Worm (Caenorhabditis elegans) whole organism, L4 larva: ENCODE measurements around the gene F52H2.3.

ENCODE experiments used
- F10B5.3 ChIP-seq: sonication (generic microtip); optimal IDR thresholded peaks from 2 replicates; lab custom pipeline; 2016; ENCODE audit warnings: mild to moderate bottlenecking, missing genetic modification characterization, missing compliant biosample characterization
- F26F4.8 ChIP-seq: fragments of 200-800 bp; sonication (Bioruptor generic); conservative IDR thresholded peaks from 2 replicates; pipeline ENCODE4 v1.3.6; 2022; ENCODE audit warnings: missing genetic modification characterization, missing compliant biosample characterization
- F49E8.2 ChIP-seq: sonication (generic microtip); optimal IDR thresholded peaks from 2 replicates; lab custom pipeline; 2016; ENCODE audit warnings: missing compliant biosample characterization, mild to moderate bottlenecking, missing genetic modification characterization, borderline replicate concordance
- R02D3.7 ChIP-seq: fragments of 150-350 bp; sonication (generic microtip); optimal IDR thresholded peaks from 3 replicates; lab custom pipeline; 2014; ENCODE audit warnings: missing biosample characterization, missing genetic modification characterization
- T20F7.1 ChIP-seq: fragments of 200-800 bp; sonication (Bioruptor generic); optimal IDR thresholded peaks from 2 replicates; lab custom pipeline; 2018; ENCODE audit warnings: mild to moderate bottlenecking, missing genetic modification characterization, missing compliant biosample characterization
- T26A8.4 ChIP-seq: fragments of 200-800 bp; sonication (Bioruptor generic); IDR thresholded peaks from 2 replicates; pipeline ENCODE4 v1.3.6; 2022; ENCODE audit warnings: missing genetic modification characterization, missing compliant biosample characterization
- ZK337.2 ChIP-seq: fragments of 200-800 bp; sonication (Bioruptor generic); IDR thresholded peaks from 2 replicates; pipeline ENCODE4 v1.3.6; 2022; ENCODE audit warnings: missing genetic modification reagents, missing genetic modification characterization, missing compliant biosample characterization
- aha-1 ChIP-seq: fragments of 150-350 bp; peaks from one replicate; lab custom pipeline; 2014; ENCODE audit warnings: missing biosample characterization, missing genetic modification characterization
- ama-1 ChIP-seq: fragments of 150-350 bp; optimal IDR thresholded peaks from 2 replicates; lab custom pipeline; 2014; ENCODE audit warnings: inconsistent platforms, mixed read lengths
- attf-4 ChIP-seq: sonication (generic microtip); optimal IDR thresholded peaks from 3 replicates; lab custom pipeline; 2017; ENCODE audit warnings: missing biosample characterization, missing genetic modification characterization
- ceh-28 ChIP-seq: fragments of 150-350 bp; optimal IDR thresholded peaks from 2 replicates; lab custom pipeline; 2014; ENCODE audit warnings: missing biosample characterization, missing genetic modification reagents, missing genetic modification characterization
- ceh-32 ChIP-seq: sonication (generic microtip); optimal IDR thresholded peaks from 2 replicates; lab custom pipeline; 2016; ENCODE audit warnings: mild to moderate bottlenecking, missing genetic modification characterization, missing compliant biosample characterization; ENCODE audit not compliant: poor library complexity
- ceh-44 ChIP-seq: fragments of 200-800 bp; sonication (Bioruptor generic); IDR thresholded peaks from 2 replicates; pipeline ENCODE4 v1.3.6; 2022; ENCODE audit warnings: missing genetic modification reagents, missing genetic modification characterization, missing compliant biosample characterization
- ceh-62 ChIP-seq: sonication (generic microtip); optimal IDR thresholded peaks from 2 replicates; lab custom pipeline; 2017; ENCODE audit warnings: missing biosample characterization, missing genetic modification characterization
- ctbp-1 ChIP-seq: fragments of 200-800 bp; sonication (Bioruptor generic); IDR thresholded peaks from 2 replicates; pipeline ENCODE4 v1.3.6; 2022; ENCODE audit warnings: missing genetic modification reagents, missing genetic modification characterization, missing compliant biosample characterization
- daf-12 ChIP-seq: fragments of 150-350 bp; optimal IDR thresholded peaks from 2 replicates; lab custom pipeline; 2014; ENCODE audit warnings: missing biosample characterization, missing genetic modification reagents, missing genetic modification characterization
- daf-19 ChIP-seq: fragments of 200-800 bp; sonication (Bioruptor generic); conservative IDR thresholded peaks from 2 replicates; pipeline ENCODE4 v1.3.6; 2022; ENCODE audit warnings: missing genetic modification characterization, missing compliant biosample characterization
- daf-8 ChIP-seq: fragments of 200-800 bp; sonication (Bioruptor generic); IDR thresholded peaks from 2 replicates; pipeline ENCODE4 v1.3.6; 2022; ENCODE audit warnings: missing genetic modification characterization, missing compliant biosample characterization
- dmd-6 ChIP-seq: fragments of 200-800 bp; sonication (Bioruptor generic); IDR thresholded peaks from 2 replicates; pipeline ENCODE4 v1.3.6; 2022; ENCODE audit warnings: missing genetic modification reagents, missing genetic modification characterization, missing compliant biosample characterization
- dmd-8 ChIP-seq: fragments of 200-800 bp; sonication (Bioruptor generic); IDR thresholded peaks from 2 replicates; pipeline ENCODE4 v1.3.6; 2022; ENCODE audit warnings: missing genetic modification characterization, missing compliant biosample characterization
- dpl-1 ChIP-seq: fragments of 150-350 bp; optimal IDR thresholded peaks from 2 replicates; lab custom pipeline; 2014; ENCODE audit warnings: missing biosample characterization, missing genetic modification reagents, missing genetic modification characterization
- dve-1 ChIP-seq: sonication (generic microtip); optimal IDR thresholded peaks from 2 replicates; lab custom pipeline; 2017; ENCODE audit warnings: antibody characterized with exemption, mild to moderate bottlenecking, missing genetic modification characterization, missing compliant biosample characterization; ENCODE audit not compliant: insufficient read depth
- egl-43 ChIP-seq: fragments of 200-800 bp; sonication (Bioruptor generic); IDR thresholded peaks from 2 replicates; pipeline ENCODE4 v1.3.6; 2022; ENCODE audit warnings: missing genetic modification reagents, missing genetic modification characterization, missing compliant biosample characterization
- fkh-10 ChIP-seq: fragments of 150-350 bp; optimal IDR thresholded peaks from 2 replicates; lab custom pipeline; 2014; ENCODE audit warnings: missing biosample characterization, missing genetic modification reagents, missing genetic modification characterization
- gei-8 ChIP-seq: fragments of 200-800 bp; sonication (Bioruptor generic); optimal IDR thresholded peaks from 2 replicates; lab custom pipeline; 2018; ENCODE audit warnings: mild to moderate bottlenecking, missing genetic modification characterization, missing compliant biosample characterization
- hif-1 ChIP-seq, 2 experiments: sonication (generic microtip); optimal IDR thresholded peaks; 2 replicates each; lab custom pipeline; 2016 to 2017; ENCODE audit warnings: missing compliant biosample characterization in 2 of 2, missing genetic modification characterization in 2 of 2, missing genetic modification reagents in 2 of 2, missing genotype in 2 of 2, mild to moderate bottlenecking in 1 of 2
- hlh-11 ChIP-seq: fragments of 200-800 bp; sonication (Bioruptor generic); optimal IDR thresholded peaks from 2 replicates; lab custom pipeline; 2018; ENCODE audit warnings: mild to moderate bottlenecking, missing genetic modification characterization, missing compliant biosample characterization
- hlh-30 ChIP-seq: sonication (generic microtip); optimal IDR thresholded peaks from 2 replicates; lab custom pipeline; 2017; ENCODE audit warnings: antibody characterized with exemption, mild to moderate bottlenecking, missing genetic modification characterization, missing compliant biosample characterization; ENCODE audit not compliant: insufficient read depth
- lin-15B ChIP-seq: fragments of 150-350 bp; sonication (generic microtip); optimal IDR thresholded peaks from 3 replicates; lab custom pipeline; 2014; ENCODE audit warnings: missing biosample characterization, missing genetic modification characterization
- lin-38 ChIP-seq: fragments of 200-800 bp; sonication (Bioruptor generic); IDR thresholded peaks from 2 replicates; pipeline ENCODE4 v1.3.6; 2022; ENCODE audit warnings: missing genetic modification reagents, missing genetic modification characterization, missing compliant biosample characterization
- lin-39 ChIP-seq: fragments of 150-350 bp; optimal IDR thresholded peaks from 2 replicates; lab custom pipeline; 2014; ENCODE audit warnings: missing biosample characterization, missing genetic modification reagents, missing genetic modification characterization
- mdt-29 ChIP-seq: fragments of 200-800 bp; sonication (Bioruptor generic); IDR thresholded peaks from 2 replicates; pipeline ENCODE4 v1.3.6; 2022; ENCODE audit warnings: missing genetic modification reagents, missing genetic modification characterization, missing compliant biosample characterization
- mxl-3 ChIP-seq: fragments of 200-800 bp; sonication (Bioruptor generic); optimal IDR thresholded peaks from 2 replicates; lab custom pipeline; 2018; ENCODE audit warnings: mild to moderate bottlenecking, missing genetic modification characterization, missing compliant biosample characterization
- nhr-10 ChIP-seq: fragments of 150-350 bp; optimal IDR thresholded peaks from 2 replicates; lab custom pipeline; 2014; ENCODE audit warnings: missing biosample characterization, missing genetic modification characterization
- nhr-102 ChIP-seq: sonication (generic microtip); optimal IDR thresholded peaks from 2 replicates; lab custom pipeline; 2016; ENCODE audit warnings: mild to moderate bottlenecking, missing genetic modification characterization, moderate library complexity, missing compliant biosample characterization
- nhr-237 ChIP-seq: sonication (generic microtip); optimal IDR thresholded peaks from 2 replicates; lab custom pipeline; 2017; ENCODE audit warnings: missing biosample characterization, missing genetic modification characterization
- nhr-25 ChIP-seq: sonication (generic microtip); optimal IDR thresholded peaks from 2 replicates; lab custom pipeline; 2017; ENCODE audit warnings: missing genetic modification characterization, mild to moderate bottlenecking, missing compliant biosample characterization, antibody characterized with exemption, moderate library complexity, borderline replicate concordance; ENCODE audit not compliant: insufficient read depth
- nhr-28 ChIP-seq: fragments of 150-350 bp; optimal IDR thresholded peaks from 2 replicates; lab custom pipeline; 2014; ENCODE audit warnings: missing biosample characterization, missing genetic modification characterization
- php-3 ChIP-seq: fragments of 200-800 bp; sonication (Bioruptor generic); IDR thresholded peaks from 2 replicates; pipeline ENCODE4 v1.3.6; 2022; ENCODE audit warnings: missing genetic modification reagents, missing genetic modification characterization, missing compliant biosample characterization
- saeg-2 ChIP-seq: fragments of 200-800 bp; sonication (Bioruptor generic); IDR thresholded peaks from 2 replicates; pipeline ENCODE4 v1.3.6; 2022; ENCODE audit warnings: missing genetic modification reagents, missing genetic modification characterization, missing compliant biosample characterization
- sdz-12 ChIP-seq: fragments of 200-800 bp; sonication (Bioruptor generic); optimal IDR thresholded peaks from 2 replicates; lab custom pipeline; 2018; ENCODE audit warnings: mild to moderate bottlenecking, missing genetic modification characterization, missing compliant biosample characterization
- set-16 ChIP-seq: fragments of 200-800 bp; sonication (Bioruptor generic); IDR thresholded peaks from 2 replicates; pipeline ENCODE4 v1.3.6; 2022; ENCODE audit warnings: missing genetic modification reagents, missing genetic modification characterization, missing compliant biosample characterization
- tag-97 ChIP-seq: fragments of 200-800 bp; sonication (Bioruptor generic); IDR thresholded peaks from 2 replicates; pipeline ENCODE4 v1.3.6; 2022; ENCODE audit warnings: missing genetic modification characterization, missing compliant biosample characterization
- unc-62 ChIP-seq, 3 experiments: fragments of 150-350 bp in 1 of 3; sonication (generic microtip); optimal IDR thresholded peaks in 2 of 3; peaks in 1 of 3; 1 replicate in 1 of 3; 2 replicates in 2 of 3; lab custom pipeline; 2014 to 2017; ENCODE audit warnings: missing biosample characterization in 3 of 3, missing genetic modification characterization in 3 of 3, missing genetic modification reagents in 3 of 3, missing genotype in 1 of 3
- vab-7 ChIP-seq: fragments of 200-800 bp; sonication (Bioruptor generic); IDR thresholded peaks from 2 replicates; pipeline ENCODE4 v1.3.6; 2022; ENCODE audit warnings: missing genetic modification reagents, missing genetic modification characterization, missing compliant biosample characterization
- zag-1 ChIP-seq: fragments of 150-350 bp; optimal IDR thresholded peaks from 2 replicates; lab custom pipeline; 2014; ENCODE audit warnings: missing biosample characterization, missing genetic modification characterization
- zfp-2 ChIP-seq: sonication (generic microtip); optimal IDR thresholded peaks from 2 replicates; lab custom pipeline; 2016; ENCODE audit warnings: mild to moderate bottlenecking, missing genetic modification characterization, missing compliant biosample characterization
- zfp-3 ChIP-seq: fragments of 200-800 bp; sonication (Bioruptor generic); conservative IDR thresholded peaks from 2 replicates; pipeline ENCODE4 v1.3.6; 2022; ENCODE audit warnings: missing genetic modification reagents, missing genetic modification characterization, missing compliant biosample characterization
- zip-11 ChIP-seq: fragments of 200-800 bp; sonication (Bioruptor generic); IDR thresholded peaks from 2 replicates; pipeline ENCODE4 v1.3.6; 2022; ENCODE audit warnings: missing genetic modification characterization, missing compliant biosample characterization
- zip-2 ChIP-seq: fragments of 150-350 bp; optimal IDR thresholded peaks from 2 replicates; lab custom pipeline; 2014; ENCODE audit warnings: missing biosample characterization, missing genetic modification characterization
- ztf-7 ChIP-seq: fragments of 150-350 bp; optimal IDR thresholded peaks from 2 replicates; lab custom pipeline; 2014; ENCODE audit warnings: missing biosample characterization, missing genetic modification characterization

Gene F52H2.3

ce11 chrX:2495865-2496314 is 45.0 kb downstream of the F52H2.3 start, which contains the start of gene rabr-1 (continued):
- TF ChIP-seq daf-19 (GFP tag; lab: Robert Waterston, UW) (no peak), set-16 (GFP tag; lab: Robert Waterston, UW) (no peak; the same call in 1 of the 2 replicates), T20F7.1 (GFP tag; lab: Kevin White, UChicago) (no peak), F26F4.8 (GFP tag; lab: Robert Waterston, UW) (no peak), mxl-3 (GFP tag; lab: Kevin White, UChicago) (peak; percentile 59), nhr-237 (tag; lab: Kevin White, UChicago) (no peak), aha-1 (peak; percentile 96), ctbp-1 (peak; percentile 64; the same call in 1 of the 2 replicates), F49E8.2 (tag; lab: Kevin White, UChicago) (no peak), ZK337.2 (GFP tag; lab: Robert Waterston, UW) (no peak), zfp-2 (no peak), fkh-10 (GFP tag; lab: Kevin White, UChicago) (no peak), tag-97 (no peak), egl-43 (GFP tag; lab: Robert Waterston, UW) (0 out of 2 replicates have a peak, but pooled peaks have one; percentile 49), hlh-11 (tag; lab: Kevin White, UChicago) (peak; percentile 64), hif-1 (tag; optimal IDR thresholded peaks at IDR 0.05; lab: Kevin White, UChicago) (no peak), php-3 (GFP tag; lab: Robert Waterston, UW) (no peak), ceh-44 (GFP tag; lab: Robert Waterston, UW) (no peak), F10B5.3 (tag; lab: Kevin White, UChicago) (no peak), unc-62 (GFP tag; optimal IDR thresholded peaks at IDR 0.05 in 1 of 2; lab: Kevin White, UChicago) (peak in 1 of 2 experiments; percentile 98), unc-62 (tag; optimal IDR thresholded peaks at IDR 0.05; lab: Kevin White, UChicago) (no peak), gei-8 (GFP tag; lab: Kevin White, UChicago) (no peak), zip-2 (no peak), dve-1 (tag; lab: Kevin White, UChicago) (peak; percentile 42), hlh-30 (tag; lab: Kevin White, UChicago) (peak; percentile 41), daf-12 (tag; lab: Kevin White, UChicago) (no peak), dmd-8 (GFP tag; lab: Robert Waterston, UW) (no peak), nhr-28 (tag; lab: Kevin White, UChicago) (peak; percentile 82), nhr-25 (tag; lab: Kevin White, UChicago) (peak; percentile 36), saeg-2 (no peak), attf-4 (tag; lab: Kevin White, UChicago) (no peak), T26A8.4 (GFP tag; lab: Robert Waterston, UW) (no peak), ceh-32 (tag; lab: Kevin White, UChicago) (no peak), mdt-29 (GFP tag; lab: Robert Waterston, UW) (no peak), ceh-62 (tag; lab: Kevin White, UChicago) (no peak), nhr-10 (tag; lab: Kevin White, UChicago) (peak; percentile 38), ztf-7 (tag; lab: Kevin White, UChicago) (no peak), ceh-28 (tag; lab: Kevin White, UChicago) (no peak), sdz-12 (no peak), zip-11 (GFP tag; lab: Robert Waterston, UW) (no peak), lin-15B (tag; lab: Kevin White, UChicago) (no peak), lin-39 (tag; lab: Kevin White, UChicago) (no peak), dmd-6 (GFP tag; lab: Robert Waterston, UW) (peak; percentile 38; the same call in 1 of the 2 replicates), dpl-1 (no peak), vab-7 (no peak), nhr-102 (tag; lab: Kevin White, UChicago) (no peak), daf-8 (GFP tag; lab: Robert Waterston, UW) (no peak), ama-1 (no peak), R02D3.7 (tag; lab: Kevin White, UChicago) (no peak), zag-1 (tag; lab: Kevin White, UChicago) (no peak), zfp-3 (GFP tag; lab: Robert Waterston, UW) (no peak), lin-38 (GFP tag; lab: Robert Waterston, UW) (no peak)
